Fruit fly (Drosophila melanogaster): ENCODE data around the gene CG4617.
A peak's percentile ranks its signal among the peaks of the same experiment; 100 is the strongest.

Gene CG4617

dm6 chrX:7094861-7095260, 9.4 kb downstream of the CG4617 start (continued):
- TF ChIP-seq CG6689 (GFP tag; IDR thresholded peaks at IDR 0.05) (peak; percentile 28; the same call in 1 of the 2 replicates), CG17359 (tag; optimal IDR thresholded peaks at IDR 0.05) (peak; percentile 57), CG12071 (GFP tag; optimal IDR thresholded peaks at IDR 0.05) (no peak), CG15269 (tag; optimal IDR thresholded peaks at IDR 0.05) (peak; percentile 50), zfh1 (GFP tag; IDR thresholded peaks at IDR 0.05) (peak; percentile 50; the same call in 1 of the 3 replicates), CoRest (tag; optimal IDR thresholded peaks at IDR 0.05) (peak; percentile 45), Ravus (GFP tag; IDR thresholded peaks at IDR 0.05) (no peak), Atf3 (GFP tag; optimal IDR thresholded peaks at IDR 0.05) (no peak), CG2678 (tag; optimal IDR thresholded peaks at IDR 0.05) (peak; percentile 68), zen (tag; optimal IDR thresholded peaks at IDR 0.05) (peak; percentile 11), Taf1 (GFP tag; IDR thresholded peaks at IDR 0.05) (no peak), Dek (tag; optimal IDR thresholded peaks at IDR 0.05) (peak; percentile 3), disco-r (GFP tag; optimal IDR thresholded peaks at IDR 0.05) (no peak), lilli (GFP tag; optimal IDR thresholded peaks at IDR 0.05) (no peak), Hmx (GFP tag; optimal IDR thresholded peaks at IDR 0.05) (no peak), gem (tag; optimal IDR thresholded peaks at IDR 0.05) (peak; percentile 80), phol (tag; optimal IDR thresholded peaks at IDR 0.05) (peak; percentile 74), CG30403 (GFP tag; optimal IDR thresholded peaks at IDR 0.05) (peak; percentile 26), PHDP (tag; optimal IDR thresholded peaks at IDR 0.05) (peak; percentile 38), Xbp1 (GFP tag; optimal IDR thresholded peaks at IDR 0.05) (peak; percentile 53), Oaz (GFP tag; IDR thresholded peaks at IDR 0.05) (no peak), trem (tag; optimal IDR thresholded peaks at IDR 0.05) (no peak), Oli (tag; optimal IDR thresholded peaks at IDR 0.05) (peak; percentile 51), CG2199 (GFP tag; IDR thresholded peaks at IDR 0.05) (0 out of 3 replicates have a peak, but pooled peaks have one; percentile 34), Sox102F (GFP tag; optimal IDR thresholded peaks at IDR 0.05) (peak; percentile 83), Med (GFP tag) (peak; percentile 1), en (GFP tag; optimal IDR thresholded peaks at IDR 0.05) (no peak), CG17385 (GFP tag; optimal IDR thresholded peaks at IDR 0.05) (peak; percentile 49), CG4404 (GFP tag; IDR thresholded peaks at IDR 0.05) (no peak), sisA (GFP tag; IDR thresholded peaks at IDR 0.05) (peak; percentile 55), gfzf (GFP tag; optimal IDR thresholded peaks at IDR 0.05) (no peak), CG1602 (GFP tag; optimal IDR thresholded peaks at IDR 0.05) (peak; percentile 36), Adf1 (GFP tag; IDR thresholded peaks at IDR 0.05) (no peak), zf30C (GFP tag; optimal IDR thresholded peaks at IDR 0.05) (peak; percentile 52), aop (GFP tag; IDR thresholded peaks at IDR 0.05) (no peak), bcd (GFP tag; optimal IDR thresholded peaks at IDR 0.05) (peak; percentile 6), lola (GFP tag; optimal IDR thresholded peaks at IDR 0.05) (peak in 1 of 3 experiments; percentile 8), bsh (GFP tag; optimal IDR thresholded peaks at IDR 0.05) (peak in 1 of 2 experiments; percentile 71), Hand (GFP tag; optimal IDR thresholded peaks at IDR 0.05) (no peak), Nf-YB (GFP tag; optimal IDR thresholded peaks at IDR 0.05) (peak; percentile 54), CG8765 (GFP tag; IDR thresholded peaks at IDR 0.05) (no peak), CG5953 (GFP tag; IDR thresholded peaks at IDR 0.05) (0 out of 2 replicates have a peak, but pooled peaks have one; percentile 31), prd (optimal IDR thresholded peaks at IDR 0.05) (no peak), prd (GFP tag; IDR thresholded peaks at IDR 0.05) (peak; percentile 34; the same call in 1 of the 3 replicates), CG4328 (GFP tag; optimal IDR thresholded peaks at IDR 0.05) (no peak), sens (GFP tag) (peak; percentile 81), Xrp1 (GFP tag; IDR thresholded peaks at IDR 0.05) (0 out of 2 replicates have a peak, but pooled peaks have one; percentile 56), gsb-n (tag; optimal IDR thresholded peaks at IDR 0.05) (peak; percentile 4), fru (optimal IDR thresholded peaks at IDR 0.05) (no peak), CG7839 (tag; optimal IDR thresholded peaks at IDR 0.05) (peak; percentile 49), CG12104 (GFP tag; optimal IDR thresholded peaks at IDR 0.05) (peak; percentile 11)

All from whole organism, embryonic.